Worm (Caenorhabditis elegans): Measurements from ENCODE around the gene F07G6.5.

DNA sequence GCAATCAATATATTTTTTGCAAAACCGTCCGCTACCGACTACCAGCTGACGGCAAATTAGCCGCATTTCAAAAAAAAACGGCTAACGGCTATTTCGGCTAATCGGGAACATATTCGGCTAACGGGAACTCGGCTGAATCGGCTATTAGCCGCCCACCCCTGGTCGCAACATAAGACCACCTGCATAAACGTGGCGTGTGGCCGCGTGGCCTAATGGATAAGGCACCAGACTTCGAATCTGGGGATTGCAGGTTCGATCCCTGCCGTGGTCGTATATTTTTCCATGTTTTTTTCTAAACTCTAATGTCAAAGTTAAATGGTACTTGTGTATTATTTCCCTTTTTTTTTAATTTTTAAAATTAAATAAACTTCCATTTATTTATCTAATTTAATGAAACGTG is 8.0 kb downstream of the F07G6.5 start:
- no peak for TF ChIP-seq F23B12.7 (tag; optimal IDR thresholded peaks at IDR 0.05; ENCODE audit: insufficient read depth)
- TF ChIP-seq hlh-12 (tag; optimal IDR thresholded peaks at IDR 0.05): no peak
- TF ChIP-seq hlh-26 (GFP tag; conservative IDR thresholded peaks at IDR 0.05): no peak
- no peak for TF ChIP-seq dpl-1 (GFP tag; optimal IDR thresholded peaks at IDR 0.05)

Measured in whole organism, young adult.